Fruit fly (Drosophila melanogaster): ENCODE results near the gene Rb97D.

Rb97D gene

DNA sequence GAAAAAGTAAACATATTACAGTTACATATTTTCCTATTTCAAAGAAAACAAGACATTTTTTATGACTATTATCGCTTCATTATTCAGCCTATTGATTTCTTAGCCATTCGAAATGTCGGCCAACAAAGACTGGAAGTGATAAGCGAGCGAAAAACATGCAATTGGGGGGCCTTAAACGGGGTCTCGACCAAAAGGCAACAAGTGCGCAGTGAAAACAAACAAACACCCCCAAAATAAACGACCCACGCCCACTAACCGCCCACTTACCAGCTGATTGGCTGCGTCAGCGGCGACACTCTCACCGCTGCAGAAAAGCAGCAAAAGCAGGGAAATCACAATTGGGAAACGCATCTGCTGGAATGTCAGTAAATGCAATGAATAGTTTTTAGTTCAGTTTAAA, 13.3 kb downstream of the Rb97D start (continued):
- TF ChIP-seq Awh (GFP tag; IDR thresholded peaks at IDR 0.05) = 0 out of 2 replicates have a peak, but pooled peaks have one; percentile 30

DNA sequence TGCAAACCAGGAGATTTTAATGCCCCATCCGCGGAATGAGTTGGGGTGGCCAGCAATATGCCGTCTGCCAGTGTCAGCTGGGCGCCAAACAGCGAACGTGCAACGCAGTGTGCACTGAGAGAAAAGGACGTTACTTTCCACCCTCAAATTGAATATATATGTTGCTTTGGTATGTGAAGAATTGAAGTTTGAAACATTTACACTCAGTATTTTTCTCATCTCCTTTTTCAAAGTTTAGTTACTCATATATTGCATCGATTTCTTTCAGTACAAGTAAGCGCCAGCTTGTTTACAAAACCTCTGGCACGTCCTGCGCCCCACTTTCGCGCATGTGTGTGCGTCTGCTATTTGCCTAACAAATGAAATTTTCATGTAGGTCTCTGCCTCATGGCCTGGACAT, 16.3 kb downstream of the Rb97D start:
- TF ChIP-seq CG6654 (GFP tag; optimal IDR thresholded peaks at IDR 0.05) = no peak
- TF ChIP-seq Oaz (GFP tag; IDR thresholded peaks at IDR 0.05) = 0 out of 2 replicates have a peak, but pooled peaks have one; percentile 23
- no peak for TF ChIP-seq oc (tag; optimal IDR thresholded peaks at IDR 0.05)
- peak; percentile 12 for TF ChIP-seq CG18619 (GFP tag; optimal IDR thresholded peaks at IDR 0.05)
- peak; percentile 55 for TF ChIP-seq CG18262 (tag; optimal IDR thresholded peaks at IDR 0.05)
- no peak for TF ChIP-seq Mad (GFP tag; optimal IDR thresholded peaks at IDR 0.05)
- TF ChIP-seq CG8388 (GFP tag; optimal IDR thresholded peaks at IDR 0.05) = peak; percentile 19
- TF ChIP-seq CG4617 (GFP tag; optimal IDR thresholded peaks at IDR 0.05; ENCODE audit: borderline replicate concordance) = no peak
- no peak for TF ChIP-seq pan (optimal IDR thresholded peaks at IDR 0.05)
- peak in 1 of 2 experiments; percentile 71 for TF ChIP-seq pan (GFP tag; optimal IDR thresholded peaks at IDR 0.05 in 1 of 2, IDR thresholded peaks at IDR 0.05 in 1 of 2)
- peak; percentile 28 for TF ChIP-seq nmo (GFP tag; optimal IDR thresholded peaks at IDR 0.05)
- peak; percentile 55 for TF ChIP-seq Hmr (GFP tag; optimal IDR thresholded peaks at IDR 0.05)
- TF ChIP-seq Aef1 (GFP tag; IDR thresholded peaks at IDR 0.05) = peak; percentile 44; the same call in 1 of the 3 replicates
- TF ChIP-seq CG6765 (GFP tag; optimal IDR thresholded peaks at IDR 0.05) = peak; percentile 25
- TF ChIP-seq CG13424 (tag; optimal IDR thresholded peaks at IDR 0.05) = peak; percentile 18
- TF ChIP-seq CG12942 (GFP tag; optimal IDR thresholded peaks at IDR 0.05) = no peak
- peak; percentile 27 for TF ChIP-seq PHDP (tag; optimal IDR thresholded peaks at IDR 0.05)
- TF ChIP-seq ranshi (GFP tag; IDR thresholded peaks at IDR 0.05) = peak; percentile 82
- no peak for TF ChIP-seq dm (GFP tag; optimal IDR thresholded peaks at IDR 0.05)
- peak; percentile 16; the same call in 1 of the 2 replicates for TF ChIP-seq E2f2 (GFP tag; IDR thresholded peaks at IDR 0.05)
- TF ChIP-seq CG18011 (GFP tag; optimal IDR thresholded peaks at IDR 0.05) = no peak
- no peak for TF ChIP-seq Vsx1 (GFP tag; optimal IDR thresholded peaks at IDR 0.05)
- TF ChIP-seq CG32772 (GFP tag; IDR thresholded peaks at IDR 0.05) = 0 out of 2 replicates have a peak, but pooled peaks have one; percentile 40
- peak in 1 of 2 experiments; percentile 66 for TF ChIP-seq Pdp1 (GFP tag; optimal IDR thresholded peaks at IDR 0.05)
- peak; percentile 45 for TF ChIP-seq Sox102F (GFP tag; optimal IDR thresholded peaks at IDR 0.05)
- no peak for TF ChIP-seq NC2β (GFP tag; optimal IDR thresholded peaks at IDR 0.05)
- TF ChIP-seq crc (GFP tag; optimal IDR thresholded peaks at IDR 0.05) = peak; percentile 62
- TF ChIP-seq crp (GFP tag; optimal IDR thresholded peaks at IDR 0.05) = no peak
- peak; percentile 68 for TF ChIP-seq lab (GFP tag; optimal IDR thresholded peaks at IDR 0.05)
- TF ChIP-seq CG11247 (GFP tag; IDR thresholded peaks at IDR 0.05) = peak; percentile 34; the same call in 1 of the 2 replicates
- peak; percentile 51 for TF ChIP-seq CG1603 (tag; optimal IDR thresholded peaks at IDR 0.05)
- TF ChIP-seq CG11504 (tag; optimal IDR thresholded peaks at IDR 0.05) = peak; percentile 55
- peak; percentile 47; the same call in 1 of the 2 replicates for TF ChIP-seq Ada2b (GFP tag; IDR thresholded peaks at IDR 0.05)
- no peak for TF ChIP-seq Eip74EF (GFP tag; optimal IDR thresholded peaks at IDR 0.05)
- TF ChIP-seq Trl (optimal IDR thresholded peaks at IDR 0.05) = no peak
- peak; percentile 72 for TF ChIP-seq Trl (GFP tag; optimal IDR thresholded peaks at IDR 0.05)
- no peak for TF ChIP-seq hkb (optimal IDR thresholded peaks at IDR 0.05)
- TF ChIP-seq hkb (GFP tag; IDR thresholded peaks at IDR 0.05) = peak; percentile 89
- TF ChIP-seq sens (GFP tag) = peak; percentile 98
- TF ChIP-seq B-H1 (GFP tag; IDR thresholded peaks at IDR 0.05) = 0 out of 3 replicates have a peak, but pooled peaks have one; percentile 30
- TF ChIP-seq CG6854 (GFP tag; optimal IDR thresholded peaks at IDR 0.05) = peak; percentile 43
- no peak for TF ChIP-seq bowl (GFP tag; IDR thresholded peaks at IDR 0.05)
- no peak for TF ChIP-seq psq (GFP tag; optimal IDR thresholded peaks at IDR 0.05)
- no peak for TF ChIP-seq Bteb2 (GFP tag; optimal IDR thresholded peaks at IDR 0.05)
- TF ChIP-seq Gug (GFP tag; IDR thresholded peaks at IDR 0.05) = peak; percentile 53; the same call in 1 of the 4 replicates
- TF ChIP-seq Ptx1 (GFP tag; IDR thresholded peaks at IDR 0.05) = peak; percentile 53
- peak; percentile 33 for TF ChIP-seq bcd (GFP tag; optimal IDR thresholded peaks at IDR 0.05)
- no peak for TF ChIP-seq CG10565 (GFP tag; optimal IDR thresholded peaks at IDR 0.05)
